Fruit fly (Drosophila melanogaster) whole organism, embryonic: Measurements from ENCODE around the gene Vps29.
A peak's percentile ranks its signal among the peaks of the same experiment; 100 is the strongest.

ENCODE experiments used
- Antp ChIP-seq: fragments of 200-800 bp; sonication (Bioruptor generic); optimal IDR thresholded peaks from 3 replicates; lab custom pipeline; 2016; ENCODE audit warnings: missing biosample characterization, missing genetic modification characterization
- CG10267 ChIP-seq: fragments of 200-800 bp; sonication (Bioruptor generic); optimal IDR thresholded peaks from 2 replicates; lab custom pipeline; 2018; ENCODE audit warnings: missing biosample characterization, mild to moderate bottlenecking, missing genetic modification characterization, moderate library complexity
- CG11247 ChIP-seq: fragments of 200-800 bp; sonication (Bioruptor generic); IDR thresholded peaks from 2 replicates; pipeline ENCODE4 v1.3.6; 2022; ENCODE audit warnings: missing biosample characterization, missing genetic modification characterization
- CG12659 ChIP-seq: fragments of 200-800 bp; sonication (Bioruptor generic); optimal IDR thresholded peaks from 3 replicates; lab custom pipeline; 2017; ENCODE audit warnings: mild to moderate bottlenecking, missing biosample characterization, missing genetic modification reagents, missing genetic modification characterization
- CG13624 ChIP-seq: fragments of 200-800 bp; sonication (Bioruptor generic); optimal IDR thresholded peaks from 2 replicates; lab custom pipeline; 2016; ENCODE audit warnings: missing biosample characterization, missing genetic modification characterization
- CG15011 ChIP-seq: fragments of 200-800 bp; sonication (Bioruptor generic); optimal IDR thresholded peaks from 3 replicates; lab custom pipeline; 2018; ENCODE audit warnings: missing biosample characterization, mild to moderate bottlenecking, missing genetic modification characterization
- CG17361 ChIP-seq: fragments of 200-800 bp; sonication (Bioruptor generic); IDR thresholded peaks from 3 replicates; pipeline ENCODE4 v1.3.6; 2022; ENCODE audit warnings: missing biosample characterization, missing genetic modification characterization
- CG17829 ChIP-seq: fragments of 200-800 bp; optimal IDR thresholded peaks from 2 replicates; lab custom pipeline; 2019; ENCODE audit warnings: missing biosample characterization, mild to moderate bottlenecking, missing genetic modification characterization, moderate library complexity
- CG31441 ChIP-seq: fragments of 200-800 bp; sonication (Bioruptor generic); IDR thresholded peaks from 2 replicates; pipeline ENCODE4 v1.3.6; 2022; ENCODE audit warnings: missing biosample characterization, missing genetic modification characterization
- CG32532 ChIP-seq: fragments of 200-800 bp; sonication (Bioruptor generic); IDR thresholded peaks from 2 replicates; pipeline ENCODE4 v1.3.6; 2022; ENCODE audit warnings: missing biosample characterization, missing genetic modification characterization
- CG4707 ChIP-seq: fragments of 200-800 bp; sonication (Bioruptor generic); optimal IDR thresholded peaks from 2 replicates; lab custom pipeline; 2018; ENCODE audit warnings: missing biosample characterization, mild to moderate bottlenecking, missing genetic modification characterization, moderate library complexity
- CG4730 ChIP-seq: fragments of 200-800 bp; sonication (Bioruptor generic); IDR thresholded peaks from 2 replicates; pipeline ENCODE4 v1.3.6; 2022; ENCODE audit warnings: missing biosample characterization, missing genetic modification characterization
- CG4820 ChIP-seq: fragments of 200-800 bp; sonication (Bioruptor generic); optimal IDR thresholded peaks from 3 replicates; lab custom pipeline; 2016; ENCODE audit warnings: missing biosample characterization, missing genetic modification characterization
- CG8359 ChIP-seq: fragments of 200-800 bp; sonication (Bioruptor generic); optimal IDR thresholded peaks from 2 replicates; lab custom pipeline; 2017; ENCODE audit warnings: missing biosample characterization, mild to moderate bottlenecking, missing genetic modification characterization, borderline replicate concordance
- CG8944 ChIP-seq: fragments of 200-800 bp; sonication (Bioruptor generic); optimal IDR thresholded peaks from 3 replicates; lab custom pipeline; 2016; ENCODE audit warnings: missing biosample characterization, missing genetic modification characterization
- CG9437 ChIP-seq: fragments of 200-800 bp; sonication (Bioruptor generic); optimal IDR thresholded peaks from 2 replicates; lab custom pipeline; 2018; ENCODE audit warnings: missing biosample characterization, mild to moderate bottlenecking, missing genetic modification characterization
- D19B ChIP-seq: fragments of 200-800 bp; sonication (Bioruptor generic); optimal IDR thresholded peaks from 2 replicates; lab custom pipeline; 2017; ENCODE audit warnings: missing biosample characterization, mild to moderate bottlenecking, missing genetic modification characterization
- Dad ChIP-seq: fragments of 200-800 bp; sonication (Bioruptor generic); optimal IDR thresholded peaks from 3 replicates; lab custom pipeline; 2016; ENCODE audit warnings: missing biosample characterization, missing genetic modification characterization
- Doc2 ChIP-seq: fragments of 200-800 bp; sonication (Bioruptor generic); IDR thresholded peaks from 2 replicates; pipeline ENCODE4 v1.3.6; 2022; ENCODE audit warnings: missing biosample characterization, missing genetic modification characterization
- Fer1 ChIP-seq: fragments of 200-800 bp; sonication (Bioruptor generic); optimal IDR thresholded peaks from 2 replicates; lab custom pipeline; 2017; ENCODE audit warnings: missing biosample characterization, mild to moderate bottlenecking, missing genetic modification characterization
- HmgD ChIP-seq: fragments of 200-800 bp; sonication (Bioruptor generic); optimal IDR thresholded peaks from 3 replicates; lab custom pipeline; 2016; ENCODE audit warnings: missing biosample characterization, missing genetic modification characterization
- Hr39 ChIP-seq: fragments of >200 bp; optimal IDR thresholded peaks from 2 replicates; lab custom pipeline; 2017
- Hr51 ChIP-seq, 2 experiments: fragments of 200-800 bp; sonication (Bioruptor generic); optimal IDR thresholded peaks; 2 replicates in 1 of 2; 3 replicates in 1 of 2; lab custom pipeline; 2016 to 2018; ENCODE audit warnings: missing biosample characterization in 2 of 2, missing genetic modification characterization in 2 of 2, mild to moderate bottlenecking in 1 of 2, moderate library complexity in 1 of 2
- NC2β ChIP-seq: fragments of 200-800 bp; sonication (Bioruptor generic); optimal IDR thresholded peaks from 2 replicates; lab custom pipeline; 2016; ENCODE audit warnings: missing biosample characterization, missing genetic modification characterization
- Nf-YB ChIP-seq: fragments of 200-800 bp; sonication (Bioruptor generic); optimal IDR thresholded peaks from 3 replicates; lab custom pipeline; 2019; ENCODE audit warnings: missing biosample characterization, mild to moderate bottlenecking, missing genetic modification characterization, moderate library complexity
- Pdp1 ChIP-seq, 2 experiments: fragments of 200-800 bp; sonication (Bioruptor generic); optimal IDR thresholded peaks; 3 replicates each; lab custom pipeline; 2016; ENCODE audit warnings: missing biosample characterization in 2 of 2, missing genetic modification characterization in 2 of 2, mild to moderate bottlenecking in 1 of 2, moderate library complexity in 1 of 2
- Six4 ChIP-seq: fragments of 200-800 bp; sonication (Bioruptor generic); optimal IDR thresholded peaks from 2 replicates; lab custom pipeline; 2016; ENCODE audit warnings: missing biosample characterization, missing genetic modification characterization
- Sox100B ChIP-seq: fragments of 200-800 bp; sonication (Bioruptor generic); optimal IDR thresholded peaks from 3 replicates; lab custom pipeline; 2018; ENCODE audit warnings: missing biosample characterization, mild to moderate bottlenecking, missing genetic modification characterization
- Sox102F ChIP-seq: fragments of 200-800 bp; sonication (Bioruptor generic); optimal IDR thresholded peaks from 2 replicates; lab custom pipeline; 2018; ENCODE audit warnings: missing biosample characterization, mild to moderate bottlenecking, missing genetic modification characterization, moderate library complexity
- Xrp1 ChIP-seq: fragments of 200-800 bp; sonication (Bioruptor generic); IDR thresholded peaks from 2 replicates; pipeline ENCODE4 v1.3.6; 2022; ENCODE audit warnings: missing biosample characterization, missing genetic modification characterization
- ac ChIP-seq: fragments of 200-800 bp; sonication (Bioruptor generic); optimal IDR thresholded peaks from 3 replicates; lab custom pipeline; 2017; ENCODE audit warnings: missing biosample characterization, mild to moderate bottlenecking, missing genetic modification characterization
- aop ChIP-seq: fragments of 200-800 bp; sonication (Bioruptor generic); IDR thresholded peaks from 2 replicates; pipeline ENCODE4 v1.3.6; 2022; ENCODE audit warnings: missing biosample characterization, missing genetic modification characterization
- ap ChIP-seq: fragments of 200-800 bp; sonication (Bioruptor generic); IDR thresholded peaks from 2 replicates; pipeline ENCODE4 v1.3.6; 2022; ENCODE audit warnings: missing biosample characterization, missing genetic modification characterization
- ato ChIP-seq: fragments of 200-800 bp; sonication (Bioruptor generic); IDR thresholded peaks from 2 replicates; pipeline ENCODE4 v1.3.6; 2022; ENCODE audit warnings: missing biosample characterization, missing genetic modification characterization; ENCODE audit not compliant: partially characterized antibody
- bbx ChIP-seq: fragments of 200-800 bp; sonication (Bioruptor generic); IDR thresholded peaks from 2 replicates; pipeline ENCODE4 v1.3.6; 2022; ENCODE audit warnings: missing biosample characterization, missing genetic modification characterization; ENCODE audit not compliant: partially characterized antibody
- bigmax ChIP-seq: fragments of 200-800 bp; sonication (Bioruptor generic); optimal IDR thresholded peaks from 2 replicates; lab custom pipeline; 2018; ENCODE audit warnings: missing biosample characterization, mild to moderate bottlenecking, missing genetic modification characterization
- bowl ChIP-seq: fragments of 200-800 bp; sonication (Bioruptor generic); IDR thresholded peaks from 2 replicates; pipeline ENCODE4 v1.3.6; 2022; ENCODE audit warnings: missing biosample characterization, missing genetic modification characterization
- jumu ChIP-seq: fragments of 200-800 bp; sonication (Bioruptor generic); optimal IDR thresholded peaks from 3 replicates; lab custom pipeline; 2016; ENCODE audit warnings: missing biosample characterization, missing genetic modification characterization
- kah ChIP-seq: fragments of 200-800 bp; sonication (Bioruptor generic); optimal IDR thresholded peaks from 2 replicates; lab custom pipeline; 2018; ENCODE audit warnings: missing biosample characterization, mild to moderate bottlenecking, missing genetic modification characterization
- mam ChIP-seq: fragments of 200-800 bp; sonication (Bioruptor generic); optimal IDR thresholded peaks from 3 replicates; lab custom pipeline; 2016; ENCODE audit warnings: missing biosample characterization, missing genetic modification characterization
- mld ChIP-seq: fragments of 200-800 bp; sonication (Bioruptor generic); IDR thresholded peaks from 3 replicates; pipeline ENCODE4 v1.3.6; 2022; ENCODE audit warnings: missing biosample characterization, missing genetic modification characterization; ENCODE audit not compliant: partially characterized antibody
- rib ChIP-seq: fragments of 200-800 bp; sonication (Bioruptor generic); IDR thresholded peaks from 2 replicates; pipeline ENCODE4 v1.3.6; 2022; ENCODE audit warnings: missing biosample characterization, missing genetic modification characterization
- sc ChIP-seq, 3 experiments: fragments of >200 bp in 2 of 3; fragments of 200-800 bp in 1 of 3; sonication (Bioruptor generic) in 1 of 3; optimal IDR thresholded peaks; 2 replicates in 2 of 3; 3 replicates in 1 of 3; lab custom pipeline; 2017; ENCODE audit warnings: mild to moderate bottlenecking in 1 of 3, missing biosample characterization in 1 of 3, missing genetic modification characterization in 1 of 3, missing genetic modification reagents in 1 of 3
- sim ChIP-seq: fragments of 200-800 bp; sonication (Bioruptor generic); IDR thresholded peaks from 2 replicates; pipeline ENCODE4 v1.3.6; 2022; ENCODE audit warnings: missing biosample characterization, missing genetic modification characterization
- tna ChIP-seq: fragments of 200-800 bp; sonication (Bioruptor generic); IDR thresholded peaks from 2 replicates; pipeline ENCODE4 v1.3.6; 2022; ENCODE audit warnings: missing biosample characterization, missing genetic modification characterization; ENCODE audit not compliant: partially characterized antibody
- trem ChIP-seq: fragments of 200-800 bp; optimal IDR thresholded peaks from 3 replicates; lab custom pipeline; 2019; ENCODE audit warnings: missing biosample characterization, mild to moderate bottlenecking, missing genetic modification characterization, moderate library complexity
- unc-4 ChIP-seq: fragments of 200-800 bp; sonication (Bioruptor generic); IDR thresholded peaks from 2 replicates; pipeline ENCODE4 v1.3.6; 2022; ENCODE audit warnings: missing biosample characterization, missing genetic modification characterization; ENCODE audit not compliant: partially characterized antibody
- wor ChIP-seq: fragments of 200-800 bp; sonication (Bioruptor generic); IDR thresholded peaks from 2 replicates; pipeline ENCODE4 v1.3.6; 2022; ENCODE audit warnings: missing biosample characterization, missing genetic modification characterization
- yki ChIP-seq: fragments of >200 bp; optimal IDR thresholded peaks from 3 replicates; lab custom pipeline; 2018
- zen ChIP-seq: fragments of 200-800 bp; sonication (Bioruptor generic); optimal IDR thresholded peaks from 3 replicates; lab custom pipeline; 2018; ENCODE audit warnings: missing biosample characterization, mild to moderate bottlenecking, missing genetic modification characterization, moderate library complexity

Vps29 gene

dm6 chr2L:1172704-1173107, 22.1 kb downstream of the Vps29 start, which contains the start of the genes Charon and CG4887 (continued):
- TF ChIP-seq mld (GFP tag; lab: Robert Waterston, UW): no peak
- peak; percentile 77 for TF ChIP-seq CG4820 (GFP tag; lab: Kevin White, UChicago)
- TF ChIP-seq aop (GFP tag; lab: Robert Waterston, UW): no peak
- TF ChIP-seq bigmax: no peak
- TF ChIP-seq Antp: peak; percentile 81
- 0 out of 2 replicates have a peak, but pooled peaks have one; percentile 41 for TF ChIP-seq Doc2 (GFP tag; lab: Robert Waterston, UW)
- no peak for TF ChIP-seq ac (GFP tag; lab: Kevin White, UChicago)
- TF ChIP-seq CG4730 (GFP tag; lab: Robert Waterston, UW): peak; percentile 64
- no peak for TF ChIP-seq Nf-YB (GFP tag; lab: Kevin White, UChicago)
- peak; percentile 97 for TF ChIP-seq CG10267 (tag; lab: Kevin White, UChicago)
- peak; percentile 77 for TF ChIP-seq CG17829 (tag; lab: Kevin White, UChicago)
- peak in 1 of 2 experiments; percentile 87 for TF ChIP-seq Pdp1 (GFP tag; optimal IDR thresholded peaks at IDR 0.05; lab: Kevin White, UChicago)
- peak; percentile 82 for TF ChIP-seq CG13624
- peak; percentile 82 for TF ChIP-seq CG32532 (GFP tag; lab: Robert Waterston, UW)
- peak; percentile 25; the same call in 1 of the 2 replicates for TF ChIP-seq ato (GFP tag; lab: Robert Waterston, UW)
- no peak for TF ChIP-seq CG8359 (GFP tag; lab: Kevin White, UChicago)
- TF ChIP-seq sim (GFP tag; lab: Robert Waterston, UW): no peak
- no peak for TF ChIP-seq D19B (GFP tag; lab: Kevin White, UChicago)
- no peak for TF ChIP-seq CG15011 (GFP tag; lab: Kevin White, UChicago)
- TF ChIP-seq CG31441 (GFP tag; lab: Robert Waterston, UW): no peak
- no peak; the same call in 2 of the 3 replicates for TF ChIP-seq CG17361
- no peak for TF ChIP-seq CG4707
- TF ChIP-seq jumu (GFP tag; lab: Kevin White, UChicago): peak; percentile 89
- peak; percentile 67 for TF ChIP-seq CG9437 (GFP tag; lab: Kevin White, UChicago)
- peak; percentile 82 for TF ChIP-seq Dad (GFP tag; lab: Kevin White, UChicago)
- TF ChIP-seq kah (GFP tag; lab: Kevin White, UChicago): peak; percentile 54
- peak; percentile 28; the same call in 1 of the 2 replicates for TF ChIP-seq bbx (GFP tag; lab: Robert Waterston, UW)
- TF ChIP-seq Sox102F (GFP tag; lab: Kevin White, UChicago): no peak
- TF ChIP-seq mam (GFP tag; lab: Kevin White, UChicago): peak; percentile 92
- peak; percentile 51 for TF ChIP-seq ap (GFP tag; lab: Robert Waterston, UW)
- TF ChIP-seq Hr51 (GFP tag; optimal IDR thresholded peaks at IDR 0.05; lab: Kevin White, UChicago): peak in 1 of 2 experiments; percentile 83
- no peak for TF ChIP-seq tna (GFP tag; lab: Robert Waterston, UW)
- TF ChIP-seq CG11247 (GFP tag; lab: Robert Waterston, UW): peak; percentile 79
- TF ChIP-seq Xrp1 (GFP tag; lab: Robert Waterston, UW): peak; percentile 86
- peak; percentile 71 for TF ChIP-seq trem
- peak; percentile 86 for TF ChIP-seq Fer1 (GFP tag; lab: Kevin White, UChicago)
- TF ChIP-seq zen (tag; lab: Kevin White, UChicago): peak; percentile 68
- no peak for TF ChIP-seq bowl (GFP tag; lab: Robert Waterston, UW)
- no peak for TF ChIP-seq Sox100B (GFP tag; lab: Kevin White, UChicago)
- TF ChIP-seq Six4: peak; percentile 75
- peak; percentile 79 for TF ChIP-seq NC2β
- TF ChIP-seq unc-4 (GFP tag; lab: Robert Waterston, UW): peak; percentile 79
- no peak for TF ChIP-seq Hr39 (lab: Kevin White, UChicago)
- no peak for TF ChIP-seq yki (lab: Kevin White, UChicago)
- peak; percentile 85 for TF ChIP-seq CG8944 (GFP tag; lab: Kevin White, UChicago)
- peak; percentile 57; the same call in 1 of the 2 replicates for TF ChIP-seq wor (GFP tag; lab: Robert Waterston, UW)
- TF ChIP-seq HmgD (GFP tag; lab: Kevin White, UChicago): peak; percentile 71
- no peak for TF ChIP-seq sc (optimal IDR thresholded peaks at IDR 0.05; lab: Kevin White, UChicago)
- no peak for TF ChIP-seq sc (GFP tag; optimal IDR thresholded peaks at IDR 0.05; lab: Kevin White, UChicago)
- peak; percentile 66 for TF ChIP-seq rib (GFP tag; lab: Robert Waterston, UW)
- TF ChIP-seq CG12659 (GFP tag; lab: Kevin White, UChicago): peak; percentile 88
